Fruit fly (Drosophila melanogaster): ENCODE measurements around the gene CG17283.
A peak's percentile ranks its signal among the peaks of the same experiment; 100 is the strongest.

CG17283 gene

DNA sequence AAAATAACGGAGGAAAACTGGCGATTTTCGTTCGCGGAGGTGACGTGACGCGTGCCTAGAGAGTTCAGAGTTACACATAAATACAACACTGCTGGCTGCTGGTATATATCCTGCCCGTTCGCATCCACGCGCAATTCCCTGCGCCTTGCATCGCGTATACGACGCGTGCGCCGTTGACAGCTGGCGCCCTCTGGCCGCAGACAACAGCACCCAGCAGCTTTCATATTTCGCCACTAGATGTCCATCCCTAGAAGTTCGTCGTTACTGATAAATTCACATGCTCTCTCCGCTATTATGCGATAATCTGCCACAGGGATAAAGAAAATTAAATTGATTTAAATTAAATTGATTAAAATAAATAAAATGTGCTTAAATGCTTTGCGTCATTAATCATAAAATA is 5.2 kb upstream of the CG17283 start, which contains the start of gene Sur-8 (continued):
- peak; percentile 55 for TF ChIP-seq lz (GFP tag; optimal IDR thresholded peaks at IDR 0.05)
- TF ChIP-seq esn (GFP tag; optimal IDR thresholded peaks at IDR 0.05), result peak; percentile 62
- no peak for TF ChIP-seq achi (GFP tag; optimal IDR thresholded peaks at IDR 0.05)
- TF ChIP-seq CG8119 (GFP tag; IDR thresholded peaks at IDR 0.05), result no peak
- TF ChIP-seq fkh (GFP tag; optimal IDR thresholded peaks at IDR 0.05), result peak; percentile 1
- TF ChIP-seq spab (GFP tag; optimal IDR thresholded peaks at IDR 0.05), result no peak
- peak; percentile 38 for TF ChIP-seq CG8319 (GFP tag; optimal IDR thresholded peaks at IDR 0.05)

DNA sequence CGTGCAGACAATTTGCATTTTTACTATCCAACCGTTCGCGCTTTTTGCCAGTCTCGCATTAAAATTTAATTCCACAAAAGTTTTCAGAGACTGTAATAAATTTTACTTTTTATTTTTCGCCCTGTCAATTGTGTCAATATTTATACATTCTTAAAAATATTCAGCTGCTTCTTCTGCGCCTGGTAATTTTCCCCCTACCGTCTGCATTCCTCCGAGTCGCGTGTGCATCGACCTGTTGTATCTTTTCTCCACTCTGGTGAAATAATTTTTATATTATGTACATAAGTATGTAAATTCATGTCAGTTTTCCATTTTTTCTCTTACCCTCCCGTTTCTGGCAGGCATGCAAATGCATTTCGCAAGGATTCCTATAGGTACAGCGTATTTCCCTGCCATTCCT is 4.5 kb upstream of the CG17283 start, which contains the start of gene CG34279:
CG34279 (minus strand) TSS at position 101 of the 400 bp plus-strand sequence.
- no peak for TF ChIP-seq CG9139 (GFP tag; optimal IDR thresholded peaks at IDR 0.05)
- no peak for TF ChIP-seq fd85E (GFP tag; optimal IDR thresholded peaks at IDR 0.05)
- TF ChIP-seq Sox15 (GFP tag; optimal IDR thresholded peaks at IDR 0.05), result no peak
- no peak for TF ChIP-seq pdm3 (GFP tag; optimal IDR thresholded peaks at IDR 0.05)
- TF ChIP-seq esn (GFP tag; optimal IDR thresholded peaks at IDR 0.05), result no peak
- TF ChIP-seq salr (GFP tag; optimal IDR thresholded peaks at IDR 0.05), result no peak
- no peak for TF ChIP-seq Gug (GFP tag; IDR thresholded peaks at IDR 0.05)
- TF ChIP-seq CG7368 (GFP tag; optimal IDR thresholded peaks at IDR 0.05), result no peak

DNA sequence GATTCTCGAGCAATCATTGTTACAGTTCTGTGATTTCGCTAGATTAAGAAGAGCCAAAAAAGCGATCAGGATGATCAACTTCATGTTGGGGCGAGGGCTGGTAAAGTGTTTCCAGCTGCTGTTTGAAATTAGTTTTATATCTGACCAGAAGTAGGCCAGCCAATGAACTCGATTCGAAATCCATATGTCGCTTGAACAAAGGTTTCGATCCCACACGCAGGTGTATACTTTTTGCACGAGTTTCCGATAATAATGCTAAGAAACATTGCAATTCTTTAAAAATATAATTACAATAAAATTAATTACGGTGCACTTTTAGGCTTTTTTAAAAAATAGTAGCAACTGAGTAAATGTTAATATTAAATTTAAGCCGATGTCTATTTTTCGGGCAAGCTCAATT is 4.1 kb upstream of the CG17283 start, which contains the start of gene CG34280:
CG34280 (minus strand) TSS at position 101 of the 400 bp plus-strand sequence.
- no peak for TF ChIP-seq CG32006 (GFP tag; optimal IDR thresholded peaks at IDR 0.05)
- TF ChIP-seq Sox14 (GFP tag; optimal IDR thresholded peaks at IDR 0.05), result peak; percentile 48

DNA sequence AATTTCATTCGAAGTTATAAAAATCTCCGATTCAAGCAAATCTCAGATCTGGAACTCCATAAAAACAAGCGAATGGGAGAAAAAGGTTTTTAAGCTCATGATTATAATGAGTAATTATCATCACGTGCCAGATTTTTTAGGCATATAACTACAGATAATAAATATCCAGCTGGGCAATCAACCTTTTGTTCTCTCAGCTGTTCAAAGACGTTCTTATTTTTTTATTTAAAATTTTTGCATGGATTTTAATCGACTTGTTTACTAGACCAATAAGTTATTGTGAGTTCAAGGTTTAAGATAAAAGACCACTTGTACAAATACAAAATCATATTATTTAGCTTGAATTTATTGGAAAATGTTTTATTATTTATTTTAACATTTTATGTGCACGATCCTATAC is 3.5 kb upstream of the CG17283 start:
- TF ChIP-seq Gug (GFP tag; IDR thresholded peaks at IDR 0.05), result no peak
- TF ChIP-seq dsx (GFP tag; optimal IDR thresholded peaks at IDR 0.05; ENCODE audit: poor library complexity, severe bottlenecking), result no peak
- no peak for TF ChIP-seq ss (GFP tag; optimal IDR thresholded peaks at IDR 0.05)
- TF ChIP-seq CG10669 (GFP tag; optimal IDR thresholded peaks at IDR 0.05), result no peak
- TF ChIP-seq CG6808 (GFP tag; optimal IDR thresholded peaks at IDR 0.05), result no peak
- no peak for TF ChIP-seq OdsH (GFP tag; optimal IDR thresholded peaks at IDR 0.05)
- peak; percentile 29 for TF ChIP-seq fkh (GFP tag; optimal IDR thresholded peaks at IDR 0.05)
- TF ChIP-seq vri (GFP tag; optimal IDR thresholded peaks at IDR 0.05), result peak; percentile 47

DNA sequence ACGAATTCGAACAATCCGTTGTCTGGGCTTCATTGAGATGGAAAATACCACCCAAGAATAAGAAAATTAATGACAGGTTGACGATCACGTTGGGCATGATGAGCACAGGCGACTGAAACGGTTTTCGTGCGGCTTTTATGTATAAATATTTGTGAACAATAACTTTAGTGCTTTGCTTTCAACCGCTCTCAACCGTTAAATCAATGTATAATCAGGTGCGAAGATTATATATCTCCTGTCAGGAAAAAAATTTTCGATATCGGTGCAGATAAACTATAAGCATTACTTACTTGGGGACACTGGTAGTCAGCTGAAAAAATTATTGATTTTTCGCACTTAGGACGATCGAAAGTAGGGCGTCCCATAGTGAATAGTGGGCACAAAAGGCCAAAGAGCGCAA is 2.7 kb upstream of the CG17283 start, which contains the start of gene CG42823:
CG42823 (minus strand) TSS at position 101 of the 400 bp plus-strand sequence.
- no peak for TF ChIP-seq CG1621 (tag; optimal IDR thresholded peaks at IDR 0.05)
- TF ChIP-seq CG6163 (GFP tag; IDR thresholded peaks at IDR 0.05), result no peak
- TF ChIP-seq CG11762 (GFP tag; optimal IDR thresholded peaks at IDR 0.05; ENCODE audit: insufficient read depth), result no peak
- no peak for TF ChIP-seq dsx (GFP tag; optimal IDR thresholded peaks at IDR 0.05; ENCODE audit: poor library complexity, severe bottlenecking)
- no peak for TF ChIP-seq Ets96B (tag; optimal IDR thresholded peaks at IDR 0.05)
- no peak for TF ChIP-seq Eip93F (GFP tag; optimal IDR thresholded peaks at IDR 0.05)
- TF ChIP-seq CG3919 (GFP tag; optimal IDR thresholded peaks at IDR 0.05), result no peak
- no peak for TF ChIP-seq CG7368 (GFP tag; optimal IDR thresholded peaks at IDR 0.05)
- TF ChIP-seq fd85E (GFP tag; optimal IDR thresholded peaks at IDR 0.05), result no peak
- TF ChIP-seq CG3032 (tag; optimal IDR thresholded peaks at IDR 0.05), result no peak

DNA sequence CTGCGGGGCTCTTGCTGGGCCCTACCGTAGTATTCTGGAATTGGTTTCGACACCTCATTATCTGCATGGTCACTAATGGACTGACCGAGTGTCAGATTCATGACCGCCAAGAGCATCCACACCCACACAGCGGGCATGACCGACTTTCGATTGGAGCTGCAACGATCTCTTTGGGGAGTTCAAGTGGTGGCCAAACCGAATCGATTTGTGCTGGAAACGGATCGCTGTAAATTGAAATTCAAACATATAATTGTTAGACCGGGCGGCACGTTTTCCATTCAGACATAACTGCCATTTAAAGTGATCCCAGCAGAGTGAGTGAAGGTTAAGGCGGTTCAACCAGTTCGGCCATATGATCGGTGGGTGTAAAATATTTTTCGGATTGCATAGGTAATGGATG is 1.3 kb upstream of the CG17283 start, which contains the start of the genes CG42824 and CG42798:
CG42824 (minus strand) TSS at position 101 of the 400 bp plus-strand sequence.
CG42798 (plus strand) TSS at position 268 of the 400 bp plus-strand sequence.
- TF ChIP-seq Met (GFP tag; optimal IDR thresholded peaks at IDR 0.05) (no peak), CG15336 (GFP tag; IDR thresholded peaks at IDR 0.05) (no peak), CG7368 (GFP tag; optimal IDR thresholded peaks at IDR 0.05) (no peak), OdsH (GFP tag; optimal IDR thresholded peaks at IDR 0.05) (no peak), Lpt (GFP tag; optimal IDR thresholded peaks at IDR 0.05) (no peak), CG11902 (GFP tag; optimal IDR thresholded peaks at IDR 0.05) (no peak), CG32006 (GFP tag; optimal IDR thresholded peaks at IDR 0.05) (no peak), CG8319 (GFP tag; optimal IDR thresholded peaks at IDR 0.05) (no peak), CG11762 (GFP tag; optimal IDR thresholded peaks at IDR 0.05; ENCODE audit: insufficient read depth) (no peak), CG16779 (tag; optimal IDR thresholded peaks at IDR 0.05) (no peak), dsx (GFP tag; optimal IDR thresholded peaks at IDR 0.05; ENCODE audit: poor library complexity, severe bottlenecking) (no peak)

Data from whole organism, prepupa.